Worm (Caenorhabditis elegans): ENCODE data around the gene ifbp-1.

- TF ChIP-seq fkh-6 (tag; optimal IDR thresholded peaks at IDR 0.05) = no peak
- TF ChIP-seq pag-3 (tag; optimal IDR thresholded peaks at IDR 0.05; ENCODE audit: borderline replicate concordance) = no peak
- no peak for TF ChIP-seq ztf-16 (tag; optimal IDR thresholded peaks at IDR 0.05)
- no peak for TF ChIP-seq npax-4 (tag; optimal IDR thresholded peaks at IDR 0.05)
- no peak for TF ChIP-seq unc-86 (tag; optimal IDR thresholded peaks at IDR 0.05)
- TF ChIP-seq ama-1 (optimal IDR thresholded peaks at IDR 0.05) = no peak
- no peak for TF ChIP-seq dve-1 (tag; optimal IDR thresholded peaks at IDR 0.05)
- TF ChIP-seq tbx-7 (tag; optimal IDR thresholded peaks at IDR 0.05) = no peak
- TF ChIP-seq nfya-1 (tag; optimal IDR thresholded peaks at IDR 0.05) = no peak
- TF ChIP-seq tbx-2 (tag; optimal IDR thresholded peaks at IDR 0.05) = no peak
- no peak for TF ChIP-seq gmeb-2 (tag; optimal IDR thresholded peaks at IDR 0.05)
- TF ChIP-seq pha-4 (tag; optimal IDR thresholded peaks at IDR 0.05) = no peak
- no peak for TF ChIP-seq unc-42 (tag; optimal IDR thresholded peaks at IDR 0.05)
- TF ChIP-seq fkh-10 (GFP tag; optimal IDR thresholded peaks at IDR 0.05) = no peak
Measured at ce11 chrV:13377130-13377529, 2.9 kb downstream of the ifbp-1 start.
